Worm (Caenorhabditis elegans) whole organism, L1 larva: ENCODE results near the gene T06E6.15.

Experiments
- C34B4.2 ChIP-seq: sonication (generic microtip); optimal IDR thresholded peaks from 2 replicates; lab custom pipeline; 2017; ENCODE audit warnings: mild to moderate bottlenecking, missing genetic modification characterization, missing compliant biosample characterization
- Y116A8C.19 ChIP-seq: sonication (generic microtip); optimal IDR thresholded peaks from 2 replicates; lab custom pipeline; 2016; ENCODE audit warnings: missing compliant biosample characterization, missing genetic modification characterization, borderline replicate concordance
- alr-1 ChIP-seq: fragments of 200-800 bp; sonication (Bioruptor generic); optimal IDR thresholded peaks from 2 replicates; lab custom pipeline; 2018; ENCODE audit warnings: borderline replicate concordance, mild to moderate bottlenecking, missing genetic modification characterization, missing compliant biosample characterization
- ceh-88 ChIP-seq: fragments of 200-800 bp; sonication (Bioruptor generic); IDR thresholded peaks from 2 replicates; pipeline ENCODE4 v1.3.6; 2022; ENCODE audit warnings: missing genetic modification characterization, missing compliant biosample characterization
- ces-1 ChIP-seq: fragments of 150-350 bp; optimal IDR thresholded peaks from 2 replicates; lab custom pipeline; 2014; ENCODE audit warnings: missing biosample characterization, missing genetic modification reagents, missing genetic modification characterization
- dpl-1 ChIP-seq, 3 experiments: fragments of 150-350 bp in 2 of 3; sonication (generic microtip) in 1 of 3; optimal IDR thresholded peaks; 2 replicates each; lab custom pipeline; 2014 to 2017; ENCODE audit warnings: missing biosample characterization in 3 of 3, missing genetic modification characterization in 3 of 3, missing genetic modification reagents in 3 of 3
- dsc-1 ChIP-seq: sonication (generic microtip); optimal IDR thresholded peaks from 2 replicates; lab custom pipeline; 2016; ENCODE audit warnings: mild to moderate bottlenecking, missing genetic modification characterization, missing compliant biosample characterization
- efl-1 ChIP-seq, 4 experiments: fragments of 150-350 bp; optimal IDR thresholded peaks in 3 of 4; peaks in 1 of 4; 1 replicate in 1 of 4; 2 replicates in 3 of 4; lab custom pipeline; 2014; ENCODE audit warnings: missing biosample characterization in 2 of 4, missing genetic modification characterization in 2 of 4, missing genetic modification reagents in 2 of 4
- efl-3 ChIP-seq: fragments of 200-800 bp; sonication (Bioruptor generic); optimal IDR thresholded peaks from 2 replicates; lab custom pipeline; 2018; ENCODE audit warnings: mild to moderate bottlenecking, missing genetic modification characterization, missing compliant biosample characterization
- egl-13 ChIP-seq: sonication (generic microtip); optimal IDR thresholded peaks from 2 replicates; lab custom pipeline; 2016; ENCODE audit warnings: missing genotype, missing genetic modification reagents, missing genetic modification characterization, missing compliant biosample characterization
- elt-2 ChIP-seq: sonication (generic microtip); optimal IDR thresholded peaks from 2 replicates; lab custom pipeline; 2016; ENCODE audit warnings: missing genetic modification characterization, mild to moderate bottlenecking, inconsistent platforms, missing compliant biosample characterization, missing genetic modification reagents
- ets-5 ChIP-seq: fragments of 200-800 bp; sonication (Bioruptor generic); IDR thresholded peaks from 2 replicates; pipeline ENCODE4 v1.3.6; 2022; ENCODE audit warnings: missing genetic modification characterization, missing compliant biosample characterization
- fkh-10 ChIP-seq: sonication (generic microtip); optimal IDR thresholded peaks from 2 replicates; lab custom pipeline; 2017; ENCODE audit warnings: missing biosample characterization, missing genetic modification reagents, missing genetic modification characterization
- fkh-4 ChIP-seq: sonication (generic microtip); optimal IDR thresholded peaks from 2 replicates; lab custom pipeline; 2016; ENCODE audit warnings: missing compliant biosample characterization, missing genetic modification characterization, borderline replicate concordance
- fos-1 ChIP-seq: fragments of 150-350 bp; optimal IDR thresholded peaks from 2 replicates; lab custom pipeline; 2014; ENCODE audit warnings: missing biosample characterization, missing genetic modification characterization
- grh-1 ChIP-seq: fragments of 200-800 bp; sonication (Bioruptor generic); IDR thresholded peaks from 2 replicates; pipeline ENCODE4 v1.3.6; 2022; ENCODE audit warnings: missing genetic modification reagents, missing genetic modification characterization, missing compliant biosample characterization
- hlh-4 ChIP-seq: sonication (generic microtip); optimal IDR thresholded peaks from 2 replicates; lab custom pipeline; 2016; ENCODE audit warnings: mild to moderate bottlenecking, missing genetic modification characterization, missing compliant biosample characterization
- irx-1 ChIP-seq: sonication (generic microtip); optimal IDR thresholded peaks from 2 replicates; lab custom pipeline; 2016; ENCODE audit warnings: missing genetic modification characterization, missing compliant biosample characterization
- isw-1 ChIP-seq: fragments of 200-800 bp; sonication (Bioruptor generic); IDR thresholded peaks from 2 replicates; pipeline ENCODE4 v1.3.6; 2022; ENCODE audit warnings: missing genetic modification characterization, missing compliant biosample characterization
- lin-35 ChIP-seq, 2 experiments: fragments of 150-350 bp; optimal IDR thresholded peaks; 2 replicates each; lab custom pipeline; 2014; ENCODE audit warnings: missing biosample characterization in 2 of 2, missing genetic modification characterization in 2 of 2, missing genetic modification reagents in 2 of 2
- lin-39 ChIP-seq: fragments of 150-350 bp; optimal IDR thresholded peaks from 2 replicates; lab custom pipeline; 2014; ENCODE audit warnings: missing biosample characterization, missing genetic modification reagents, missing genetic modification characterization
- lsy-2 ChIP-seq, 2 experiments: fragments of 150-350 bp; optimal IDR thresholded peaks; 2 replicates each; lab custom pipeline; 2014; ENCODE audit warnings: missing biosample characterization in 2 of 2, missing genetic modification characterization in 2 of 2
- mab-9 ChIP-seq: fragments of 200-800 bp; sonication (Bioruptor generic); IDR thresholded peaks from 2 replicates; pipeline ENCODE4 v1.3.6; 2022; ENCODE audit warnings: missing genetic modification reagents, missing genetic modification characterization, missing compliant biosample characterization
- mdl-1 ChIP-seq, 2 experiments: fragments of 150-350 bp; optimal IDR thresholded peaks; 2 replicates each; lab custom pipeline; 2014 to 2017; ENCODE audit warnings: missing biosample characterization in 2 of 2, missing genetic modification characterization in 2 of 2, inconsistent platforms in 1 of 2
- mep-1 ChIP-seq: fragments of 150-350 bp; optimal IDR thresholded peaks from 2 replicates; lab custom pipeline; 2014; ENCODE audit warnings: missing biosample characterization, missing genetic modification characterization
- nhr-19 ChIP-seq: fragments of 200-800 bp; sonication (Bioruptor generic); conservative IDR thresholded peaks from 2 replicates; pipeline ENCODE4 v1.3.6; 2022; ENCODE audit warnings: missing genetic modification characterization, missing compliant biosample characterization
- nhr-76 ChIP-seq: sonication (generic microtip); optimal IDR thresholded peaks from 2 replicates; lab custom pipeline; 2017; ENCODE audit warnings: missing biosample characterization, missing genetic modification characterization
- pag-3 ChIP-seq: sonication (generic microtip); optimal IDR thresholded peaks from 2 replicates; lab custom pipeline; 2017; ENCODE audit warnings: missing genetic modification characterization, mild to moderate bottlenecking, missing compliant biosample characterization, antibody characterized with exemption, borderline replicate concordance; ENCODE audit not compliant: insufficient read depth
- pqm-1 ChIP-seq: sonication (generic microtip); optimal IDR thresholded peaks from 3 replicates; lab custom pipeline; 2017; ENCODE audit warnings: missing biosample characterization, missing genetic modification characterization
- rnt-1 ChIP-seq: sonication (generic microtip); optimal IDR thresholded peaks from 2 replicates; lab custom pipeline; 2016; ENCODE audit warnings: mild to moderate bottlenecking, missing genetic modification characterization, moderate library complexity, missing compliant biosample characterization
- skn-1 ChIP-seq: fragments of 150-350 bp; optimal IDR thresholded peaks from 2 replicates; lab custom pipeline; 2014; ENCODE audit warnings: missing biosample characterization, missing genetic modification characterization
- snpc-4 ChIP-seq: fragments of 150-350 bp; optimal IDR thresholded peaks from 2 replicates; lab custom pipeline; 2014; ENCODE audit warnings: missing biosample characterization, missing genetic modification characterization
- sup-37 ChIP-seq: fragments of 200-800 bp; sonication (Bioruptor generic); optimal IDR thresholded peaks from 2 replicates; lab custom pipeline; 2018; ENCODE audit warnings: mild to moderate bottlenecking, missing genetic modification characterization, missing compliant biosample characterization
- unc-30 ChIP-seq: sonication (generic microtip); optimal IDR thresholded peaks from 2 replicates; lab custom pipeline; 2017; ENCODE audit warnings: missing biosample characterization, missing genetic modification characterization
- unc-86 ChIP-seq: sonication (generic microtip); optimal IDR thresholded peaks from 2 replicates; lab custom pipeline; 2016; ENCODE audit warnings: missing genetic modification characterization, missing compliant biosample characterization
- xbp-1 ChIP-seq: sonication (generic microtip); optimal IDR thresholded peaks from 2 replicates; lab custom pipeline; 2016; ENCODE audit warnings: missing genetic modification characterization, missing compliant biosample characterization
- zag-1 ChIP-seq: fragments of 150-350 bp; optimal IDR thresholded peaks from 2 replicates; lab custom pipeline; 2014; ENCODE audit warnings: missing biosample characterization, missing genetic modification characterization
- zip-4 ChIP-seq: fragments of 200-800 bp; sonication (Bioruptor generic); optimal IDR thresholded peaks from 2 replicates; lab custom pipeline; 2018; ENCODE audit warnings: mild to moderate bottlenecking, missing genetic modification characterization, moderate library complexity, missing compliant biosample characterization
- ztf-11 ChIP-seq, 2 experiments: sonication (generic microtip); optimal IDR thresholded peaks; 2 replicates each; lab custom pipeline; 2016 to 2017; ENCODE audit warnings: missing genetic modification characterization in 2 of 2, missing biosample characterization in 1 of 2, missing compliant biosample characterization in 1 of 2

The T06E6.15 gene

DNA sequence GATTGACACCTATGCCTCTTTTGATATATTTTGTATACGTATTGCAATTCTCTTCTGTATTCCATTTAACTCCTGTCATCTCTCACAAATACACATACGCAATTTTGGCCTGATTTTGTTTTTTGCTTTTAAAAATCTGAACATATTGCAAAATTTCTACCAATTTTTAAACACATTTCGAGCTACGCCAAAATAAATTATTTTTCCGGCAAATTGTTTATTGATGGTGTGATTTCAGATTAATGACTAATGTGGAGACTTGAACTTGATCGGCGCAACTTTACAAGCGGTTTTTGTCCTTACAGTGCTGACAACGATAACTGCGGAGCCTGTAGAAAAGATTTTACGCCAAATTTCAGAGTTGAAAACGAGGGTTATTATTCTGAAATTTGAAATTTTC, 2.5 kb downstream of the T06E6.15 start:
- TF ChIP-seq C34B4.2 (tag; lab: Kevin White, UChicago): no peak
- TF ChIP-seq nhr-19 (GFP tag; lab: Robert Waterston, UW): no peak
- no peak for TF ChIP-seq egl-13
- no peak for TF ChIP-seq grh-1 (GFP tag; lab: Robert Waterston, UW)
- TF ChIP-seq fkh-10 (GFP tag; lab: Kevin White, UChicago): no peak
- no peak for TF ChIP-seq mep-1 (tag; lab: Kevin White, UChicago)
- no peak for TF ChIP-seq dpl-1 (GFP tag; optimal IDR thresholded peaks at IDR 0.05; lab: Kevin White, UChicago)
- no peak for TF ChIP-seq lin-39 (tag; lab: Kevin White, UChicago)
- TF ChIP-seq irx-1 (tag; lab: Kevin White, UChicago): no peak
- no peak for TF ChIP-seq mab-9
- no peak for TF ChIP-seq Y116A8C.19 (tag; lab: Kevin White, UChicago)
- no peak for TF ChIP-seq snpc-4 (tag; lab: Kevin White, UChicago)
- no peak for TF ChIP-seq zip-4 (GFP tag; lab: Kevin White, UChicago)
- TF ChIP-seq ces-1 (GFP tag; lab: Kevin White, UChicago): no peak
- TF ChIP-seq unc-30 (tag; lab: Kevin White, UChicago): no peak
- TF ChIP-seq dsc-1: no peak
- TF ChIP-seq pag-3 (tag; lab: Kevin White, UChicago): no peak
- TF ChIP-seq nhr-76 (tag; lab: Kevin White, UChicago): no peak
- TF ChIP-seq pqm-1 (tag; lab: Kevin White, UChicago): no peak

DNA sequence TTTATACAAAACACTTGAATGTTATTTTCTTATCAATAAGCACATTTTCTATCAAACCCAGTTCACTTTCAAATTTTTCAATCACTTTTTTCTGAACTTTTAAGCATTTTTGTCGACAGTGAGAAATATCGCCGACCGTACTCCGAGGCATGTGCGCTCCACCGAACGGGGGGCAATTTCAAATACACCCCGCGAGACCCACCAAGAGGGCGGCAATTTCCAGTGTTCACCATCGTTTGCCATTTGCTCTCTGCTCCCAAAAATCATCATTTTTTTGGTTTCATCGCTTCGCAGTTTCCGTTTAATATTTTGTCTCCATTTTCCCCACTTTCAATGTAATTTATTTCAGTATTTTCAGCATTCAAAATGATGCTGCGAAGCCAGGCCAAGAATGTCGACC, 4.2 kb downstream of the T06E6.15 start, which contains the start of gene cyb-3:
Gene cyb-3 (plus strand): TSS at position 350 of the 400 bp plus-strand sequence.
- TF ChIP-seq unc-86 (tag; lab: Kevin White, UChicago): no peak
- no peak for TF ChIP-seq hlh-4 (tag; lab: Kevin White, UChicago)
- peak in 1 of 2 experiments; percentile 7 for TF ChIP-seq lin-35 (GFP tag; optimal IDR thresholded peaks at IDR 0.05; lab: Kevin White, UChicago)
- no peak for TF ChIP-seq efl-1 (optimal IDR thresholded peaks at IDR 0.05; lab: Kevin White, UChicago)
- peak in 1 of 2 experiments; percentile 95 for TF ChIP-seq efl-1 (GFP tag; optimal IDR thresholded peaks at IDR 0.05 in 1 of 2; lab: Kevin White, UChicago)
- TF ChIP-seq fos-1: no peak

DNA sequence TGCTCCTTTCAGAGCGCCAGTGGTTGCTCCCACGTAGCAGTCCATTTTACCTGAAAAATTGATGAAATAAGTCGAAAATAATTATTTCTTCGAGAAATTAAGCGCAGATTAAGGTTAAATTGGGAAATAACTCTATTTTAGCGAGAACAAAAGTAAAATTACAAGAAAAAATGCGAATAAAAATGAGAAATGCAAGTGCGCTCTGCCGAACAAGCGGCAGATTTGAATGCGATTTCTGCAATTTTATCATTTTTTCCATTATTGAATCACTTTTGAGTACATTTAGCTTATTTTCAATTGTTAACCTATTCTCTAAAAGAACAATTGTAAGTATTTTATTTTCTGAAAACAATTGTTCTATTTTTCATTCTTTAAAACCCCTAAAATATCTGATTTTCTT, 4.7 kb downstream of the T06E6.15 start, which contains the start of gene T06E6.1:
Gene T06E6.1 (minus strand): TSS at position 56 of the 400 bp plus-strand sequence.
- TF ChIP-seq zag-1: no peak
- TF ChIP-seq lin-35 (GFP tag; optimal IDR thresholded peaks at IDR 0.05; lab: Kevin White, UChicago): peak; percentile 68 to 90
- TF ChIP-seq lsy-2 (tag; optimal IDR thresholded peaks at IDR 0.05; lab: Kevin White, UChicago): peak in 1 of 2 experiments; percentile 7
- TF ChIP-seq isw-1 (GFP tag; lab: Robert Waterston, UW): no peak
- TF ChIP-seq skn-1 (tag; lab: Kevin White, UChicago): no peak
- TF ChIP-seq efl-1 (optimal IDR thresholded peaks at IDR 0.05; lab: Kevin White, UChicago): peak; percentile 39 to 78
- peak; percentile 86 to 98 for TF ChIP-seq efl-1 (GFP tag; optimal IDR thresholded peaks at IDR 0.05 in 1 of 2; lab: Kevin White, UChicago)
- no peak for TF ChIP-seq snpc-4 (tag; lab: Kevin White, UChicago)
- no peak for TF ChIP-seq ztf-11 (tag; optimal IDR thresholded peaks at IDR 0.05; lab: Kevin White, UChicago)
- TF ChIP-seq dpl-1 (GFP tag; optimal IDR thresholded peaks at IDR 0.05; lab: Kevin White, UChicago): peak; percentile 66 to 86 (median 77)

ce11 chrV:15392064-15392463, 7.5 kb downstream of the T06E6.15 start:
- no peak for TF ChIP-seq efl-3 (GFP tag; lab: Kevin White, UChicago)
- no peak for TF ChIP-seq mep-1 (tag; lab: Kevin White, UChicago)
- TF ChIP-seq fkh-4 (tag; lab: Kevin White, UChicago): no peak
- no peak for TF ChIP-seq ets-5 (GFP tag; lab: Robert Waterston, UW)
- TF ChIP-seq alr-1: no peak
- TF ChIP-seq mdl-1 (tag; optimal IDR thresholded peaks at IDR 0.05; lab: Kevin White, UChicago): no peak
- no peak for TF ChIP-seq xbp-1 (tag; lab: Kevin White, UChicago)
- no peak for TF ChIP-seq sup-37 (GFP tag; lab: Kevin White, UChicago)
- TF ChIP-seq rnt-1: no peak
- no peak for TF ChIP-seq ceh-88 (GFP tag; lab: Robert Waterston, UW)
- TF ChIP-seq egl-13: no peak
- no peak for TF ChIP-seq elt-2 (tag; lab: Kevin White, UChicago)
